Fruit fly (Drosophila melanogaster): Measurements from ENCODE around the gene dmGlut.

DNA sequence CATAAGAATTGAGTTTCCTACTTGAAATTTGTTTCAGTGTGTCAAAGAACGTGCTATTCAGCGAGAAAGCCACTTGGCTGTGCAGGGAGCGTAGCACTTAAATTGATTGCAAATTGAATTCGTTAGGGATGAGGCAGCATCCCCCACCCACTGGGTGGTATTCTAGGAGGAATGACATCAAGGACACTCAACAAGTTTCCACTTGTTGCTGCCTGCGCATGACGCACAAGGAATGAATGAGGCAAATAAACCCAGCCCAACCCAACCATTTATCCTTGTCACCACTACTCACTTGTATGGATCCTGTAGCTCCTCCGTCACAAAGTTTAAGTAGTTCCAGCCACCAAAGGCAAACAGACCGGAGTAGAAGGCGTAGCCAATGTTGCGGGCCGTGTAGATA is 26.1 kb downstream of the dmGlut start:
- no peak for TF ChIP-seq CG8478 (optimal IDR thresholded peaks at IDR 0.05)
- TF ChIP-seq CTCF (optimal IDR thresholded peaks at IDR 0.05) = no peak

Data from S2 (cell line).